Worm (Caenorhabditis elegans) whole organism, L1 larva: ENCODE data around the gene nhr-156.

Source experiments
- C04F5.9 ChIP-seq: sonication (generic microtip); optimal IDR thresholded peaks from 2 replicates; lab custom pipeline; 2016; ENCODE audit warnings: missing genetic modification characterization, missing compliant biosample characterization
- C34B4.2 ChIP-seq: sonication (generic microtip); optimal IDR thresholded peaks from 2 replicates; lab custom pipeline; 2017; ENCODE audit warnings: mild to moderate bottlenecking, missing genetic modification characterization, missing compliant biosample characterization
- Y116A8C.19 ChIP-seq: sonication (generic microtip); optimal IDR thresholded peaks from 2 replicates; lab custom pipeline; 2016; ENCODE audit warnings: missing compliant biosample characterization, missing genetic modification characterization, borderline replicate concordance
- aha-1 ChIP-seq: fragments of 150-350 bp; optimal IDR thresholded peaks from 2 replicates; lab custom pipeline; 2014; ENCODE audit warnings: missing biosample characterization, missing genetic modification characterization
- aly-2 ChIP-seq: fragments of 150-350 bp; optimal IDR thresholded peaks from 2 replicates; lab custom pipeline; 2014; ENCODE audit warnings: missing biosample characterization, missing genetic modification characterization
- blmp-1 ChIP-seq: fragments of 150-350 bp; optimal IDR thresholded peaks from 2 replicates; lab custom pipeline; 2014; ENCODE audit warnings: missing biosample characterization, missing genetic modification characterization
- ceh-8 ChIP-seq: fragments of 200-800 bp; sonication (Bioruptor generic); optimal IDR thresholded peaks from 2 replicates; lab custom pipeline; 2018; ENCODE audit warnings: mild to moderate bottlenecking, missing genetic modification characterization, moderate library complexity, missing compliant biosample characterization
- ceh-82 ChIP-seq, 3 experiments: fragments of 150-350 bp in 1 of 3; sonication (generic microtip) in 2 of 3; optimal IDR thresholded peaks; 2 replicates each; lab custom pipeline; 2014 to 2017; ENCODE audit warnings: missing biosample characterization in 3 of 3, missing genetic modification characterization in 3 of 3
- ceh-88 ChIP-seq: fragments of 200-800 bp; sonication (Bioruptor generic); IDR thresholded peaks from 2 replicates; pipeline ENCODE4 v1.3.6; 2022; ENCODE audit warnings: missing genetic modification characterization, missing compliant biosample characterization
- ces-1 ChIP-seq: fragments of 150-350 bp; optimal IDR thresholded peaks from 2 replicates; lab custom pipeline; 2014; ENCODE audit warnings: missing biosample characterization, missing genetic modification reagents, missing genetic modification characterization
- dpl-1 ChIP-seq, 3 experiments: fragments of 150-350 bp in 2 of 3; sonication (generic microtip) in 1 of 3; optimal IDR thresholded peaks; 2 replicates each; lab custom pipeline; 2014 to 2017; ENCODE audit warnings: missing biosample characterization in 3 of 3, missing genetic modification characterization in 3 of 3, missing genetic modification reagents in 3 of 3
- egl-13 ChIP-seq: sonication (generic microtip); optimal IDR thresholded peaks from 2 replicates; lab custom pipeline; 2016; ENCODE audit warnings: missing genotype, missing genetic modification reagents, missing genetic modification characterization, missing compliant biosample characterization
- egl-27 ChIP-seq, 2 experiments: fragments of 150-350 bp in 1 of 2; sonication (generic microtip); optimal IDR thresholded peaks; 3 replicates each; lab custom pipeline; 2017 to 2018; ENCODE audit warnings: missing biosample characterization in 2 of 2, missing genetic modification characterization in 2 of 2, missing genetic modification reagents in 2 of 2
- elt-2 ChIP-seq: sonication (generic microtip); optimal IDR thresholded peaks from 2 replicates; lab custom pipeline; 2016; ENCODE audit warnings: missing genetic modification characterization, mild to moderate bottlenecking, inconsistent platforms, missing compliant biosample characterization, missing genetic modification reagents
- elt-3 ChIP-seq, 6 experiments: fragments of 150-350 bp in 1 of 6; sonication (generic microtip); optimal IDR thresholded peaks; 2 replicates each; lab custom pipeline; 2017 to 2018; ENCODE audit warnings: missing biosample characterization in 6 of 6, missing genetic modification characterization in 6 of 6, inconsistent platforms in 1 of 6
- fkh-4 ChIP-seq: sonication (generic microtip); optimal IDR thresholded peaks from 2 replicates; lab custom pipeline; 2016; ENCODE audit warnings: missing compliant biosample characterization, missing genetic modification characterization, borderline replicate concordance
- lin-39 ChIP-seq: fragments of 150-350 bp; optimal IDR thresholded peaks from 2 replicates; lab custom pipeline; 2014; ENCODE audit warnings: missing biosample characterization, missing genetic modification reagents, missing genetic modification characterization
- lsy-2 ChIP-seq, 2 experiments: fragments of 150-350 bp; optimal IDR thresholded peaks; 2 replicates each; lab custom pipeline; 2014; ENCODE audit warnings: missing biosample characterization in 2 of 2, missing genetic modification characterization in 2 of 2
- mab-9 ChIP-seq: fragments of 200-800 bp; sonication (Bioruptor generic); IDR thresholded peaks from 2 replicates; pipeline ENCODE4 v1.3.6; 2022; ENCODE audit warnings: missing genetic modification reagents, missing genetic modification characterization, missing compliant biosample characterization
- mdl-1 ChIP-seq, 2 experiments: fragments of 150-350 bp; optimal IDR thresholded peaks; 2 replicates each; lab custom pipeline; 2014 to 2017; ENCODE audit warnings: missing biosample characterization in 2 of 2, missing genetic modification characterization in 2 of 2, inconsistent platforms in 1 of 2
- nhr-12 ChIP-seq: sonication (generic microtip); optimal IDR thresholded peaks from 2 replicates; lab custom pipeline; 2017; ENCODE audit warnings: missing biosample characterization, missing genetic modification characterization
- nhr-20 ChIP-seq: sonication (generic microtip); optimal IDR thresholded peaks from 2 replicates; lab custom pipeline; 2016; ENCODE audit warnings: mild to moderate bottlenecking, missing genetic modification characterization, missing compliant biosample characterization
- nhr-28 ChIP-seq: fragments of 150-350 bp; optimal IDR thresholded peaks from 2 replicates; lab custom pipeline; 2014; ENCODE audit warnings: missing biosample characterization, missing genetic modification characterization
- nhr-47 ChIP-seq: sonication (generic microtip); optimal IDR thresholded peaks from 2 replicates; lab custom pipeline; 2016; ENCODE audit warnings: mild to moderate bottlenecking, missing genetic modification characterization, moderate library complexity, missing compliant biosample characterization
- nhr-71 ChIP-seq: sonication (generic microtip); optimal IDR thresholded peaks from 2 replicates; lab custom pipeline; 2016; ENCODE audit warnings: mild to moderate bottlenecking, missing genetic modification characterization, moderate library complexity, missing compliant biosample characterization
- nhr-84 ChIP-seq: sonication (generic microtip); optimal IDR thresholded peaks from 2 replicates; lab custom pipeline; 2017; ENCODE audit warnings: missing biosample characterization, missing genetic modification characterization
- nhr-90 ChIP-seq: sonication (generic microtip); optimal IDR thresholded peaks from 2 replicates; lab custom pipeline; 2016; ENCODE audit warnings: mild to moderate bottlenecking, missing genetic modification characterization, missing compliant biosample characterization; ENCODE audit not compliant: poor library complexity
- pag-3 ChIP-seq: sonication (generic microtip); optimal IDR thresholded peaks from 2 replicates; lab custom pipeline; 2017; ENCODE audit warnings: missing genetic modification characterization, mild to moderate bottlenecking, missing compliant biosample characterization, antibody characterized with exemption, borderline replicate concordance; ENCODE audit not compliant: insufficient read depth
- pqm-1 ChIP-seq: sonication (generic microtip); optimal IDR thresholded peaks from 3 replicates; lab custom pipeline; 2017; ENCODE audit warnings: missing biosample characterization, missing genetic modification characterization
- skn-1 ChIP-seq: fragments of 150-350 bp; optimal IDR thresholded peaks from 2 replicates; lab custom pipeline; 2014; ENCODE audit warnings: missing biosample characterization, missing genetic modification characterization
- snpc-4 ChIP-seq: fragments of 150-350 bp; optimal IDR thresholded peaks from 2 replicates; lab custom pipeline; 2014; ENCODE audit warnings: missing biosample characterization, missing genetic modification characterization
- snu-23 ChIP-seq: sonication (generic microtip); optimal IDR thresholded peaks from 2 replicates; lab custom pipeline; 2016; ENCODE audit warnings: missing genetic modification characterization, missing compliant biosample characterization
- sox-4 ChIP-seq: sonication (generic microtip); optimal IDR thresholded peaks from 2 replicates; lab custom pipeline; 2016; ENCODE audit warnings: missing genetic modification characterization, missing compliant biosample characterization
- unc-30 ChIP-seq: sonication (generic microtip); optimal IDR thresholded peaks from 2 replicates; lab custom pipeline; 2017; ENCODE audit warnings: missing biosample characterization, missing genetic modification characterization
- unc-62 ChIP-seq: fragments of 150-350 bp; optimal IDR thresholded peaks from 2 replicates; lab custom pipeline; 2014; ENCODE audit warnings: missing biosample characterization, missing genetic modification reagents, missing genetic modification characterization
- xbp-1 ChIP-seq: sonication (generic microtip); optimal IDR thresholded peaks from 2 replicates; lab custom pipeline; 2016; ENCODE audit warnings: missing genetic modification characterization, missing compliant biosample characterization
- zag-1 ChIP-seq: fragments of 150-350 bp; optimal IDR thresholded peaks from 2 replicates; lab custom pipeline; 2014; ENCODE audit warnings: missing biosample characterization, missing genetic modification characterization
- ztf-4 ChIP-seq: fragments of 150-350 bp; optimal IDR thresholded peaks from 2 replicates; lab custom pipeline; 2014; ENCODE audit warnings: missing biosample characterization, missing genetic modification characterization

Gene nhr-156

DNA sequence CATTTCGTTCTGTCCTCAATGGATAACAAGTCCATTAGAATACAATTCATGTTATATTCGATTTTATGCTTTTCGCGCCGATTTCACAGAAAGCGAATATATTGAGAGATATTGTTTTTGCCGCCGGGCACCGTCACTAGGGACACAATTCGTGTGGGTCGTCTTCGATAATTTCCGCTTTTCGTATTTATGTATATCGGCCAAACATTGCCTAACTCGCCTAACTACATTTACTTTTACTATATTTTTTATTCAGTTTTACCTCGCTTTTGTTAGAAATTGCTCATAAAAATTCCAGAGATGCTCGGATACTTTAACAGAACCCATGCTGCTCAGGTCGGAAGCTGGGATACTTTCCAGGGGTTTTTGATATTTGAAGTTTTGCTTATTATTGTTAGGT is 11.2 kb upstream of the nhr-156 start, which contains the start of gene sre-9:
Gene sre-9 (plus strand): TSS at position 301 of the 400 bp plus-strand sequence.
- TF ChIP-seq nhr-47, result no peak
- TF ChIP-seq mdl-1 (tag; optimal IDR thresholded peaks at IDR 0.05; lab: Kevin White, UChicago), result no peak
- no peak for TF ChIP-seq pag-3
- TF ChIP-seq nhr-71, result no peak
- no peak for TF ChIP-seq lsy-2 (tag; optimal IDR thresholded peaks at IDR 0.05; lab: Kevin White, UChicago)
- TF ChIP-seq aly-2, result no peak
- TF ChIP-seq nhr-90 (tag; lab: Kevin White, UChicago), result no peak
- no peak for TF ChIP-seq C04F5.9 (tag; lab: Kevin White, UChicago)
- no peak for TF ChIP-seq zag-1
- no peak for TF ChIP-seq dpl-1 (GFP tag; optimal IDR thresholded peaks at IDR 0.05; lab: Kevin White, UChicago)
- no peak for TF ChIP-seq ces-1 (GFP tag; lab: Kevin White, UChicago)
- TF ChIP-seq ceh-88 (GFP tag; lab: Robert Waterston, UW), result no peak
- TF ChIP-seq unc-30 (tag; lab: Kevin White, UChicago), result no peak
- TF ChIP-seq snpc-4 (tag; lab: Kevin White, UChicago), result no peak
- no peak for TF ChIP-seq xbp-1 (tag; lab: Kevin White, UChicago)
- no peak for TF ChIP-seq nhr-20
- TF ChIP-seq elt-3 (tag; optimal IDR thresholded peaks at IDR 0.05; lab: Kevin White, UChicago), result no peak

DNA sequence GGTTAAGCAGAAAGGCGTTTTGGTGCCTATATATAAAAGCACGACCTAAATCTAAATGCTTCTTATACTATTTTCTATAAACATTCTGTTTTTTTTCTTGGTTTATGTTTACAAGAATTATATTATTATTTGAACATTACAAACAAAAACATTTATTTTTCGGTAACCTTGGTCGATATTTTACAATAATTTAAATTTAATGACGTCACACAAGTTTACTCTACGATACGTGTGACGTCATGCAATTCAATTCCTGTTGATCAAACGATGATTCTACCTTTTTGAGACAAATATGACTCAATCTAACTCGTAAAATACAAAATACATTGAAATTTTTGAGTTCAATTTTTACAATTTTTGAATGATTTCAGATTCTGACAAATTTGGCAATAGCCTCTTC is 9.9 kb upstream of the nhr-156 start:
- TF ChIP-seq C34B4.2, result no peak
- no peak for TF ChIP-seq nhr-12 (tag; lab: Kevin White, UChicago)
- TF ChIP-seq snpc-4 (tag; lab: Kevin White, UChicago), result no peak
- TF ChIP-seq mab-9 (GFP tag; lab: Robert Waterston, UW), result no peak
- TF ChIP-seq elt-2, result no peak
- TF ChIP-seq fkh-4 (tag; lab: Kevin White, UChicago), result no peak
- no peak for TF ChIP-seq ceh-8 (GFP tag; lab: Kevin White, UChicago)
- TF ChIP-seq pqm-1, result no peak
- TF ChIP-seq, all 84 proteins: peak for 0

DNA sequence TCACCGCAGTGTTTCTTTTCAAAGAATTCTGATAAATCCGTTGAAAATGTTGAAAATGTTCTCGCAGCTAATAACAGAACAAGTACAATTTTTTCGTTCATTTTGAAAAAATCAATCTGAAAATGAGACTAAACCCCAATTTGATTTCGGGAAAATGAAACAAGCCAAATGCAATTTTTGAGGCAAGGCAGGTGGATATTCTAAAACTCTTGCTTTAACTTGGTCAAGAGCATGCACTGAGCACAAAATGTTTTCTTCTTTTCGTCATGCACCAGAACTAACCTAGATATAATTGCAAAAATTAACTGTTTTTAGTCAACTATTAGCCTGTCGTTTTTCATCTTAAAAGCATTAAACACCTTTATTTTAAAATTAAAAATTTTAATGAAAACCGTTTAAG is 5.8 kb upstream of the nhr-156 start, which contains the start of gene irld-22:
Gene irld-22 (minus strand): TSS at position 101 of the 400 bp plus-strand sequence.
- TF ChIP-seq Y116A8C.19 (tag; lab: Kevin White, UChicago) (no peak), fkh-4 (tag; lab: Kevin White, UChicago) (no peak), skn-1 (tag; lab: Kevin White, UChicago) (no peak), snu-23 (GFP tag; lab: Kevin White, UChicago) (no peak), nhr-84 (tag; lab: Kevin White, UChicago) (no peak), lin-39 (tag; lab: Kevin White, UChicago) (no peak), nhr-47 (no peak), sox-4 (tag; lab: Kevin White, UChicago) (no peak), aha-1 (tag; lab: Kevin White, UChicago) (no peak), ztf-4 (tag; lab: Kevin White, UChicago) (no peak), unc-30 (tag; lab: Kevin White, UChicago) (no peak), dpl-1 (GFP tag; optimal IDR thresholded peaks at IDR 0.05; lab: Kevin White, UChicago) (no peak), ceh-82 (tag; optimal IDR thresholded peaks at IDR 0.05; lab: Kevin White, UChicago) (no peak)

DNA sequence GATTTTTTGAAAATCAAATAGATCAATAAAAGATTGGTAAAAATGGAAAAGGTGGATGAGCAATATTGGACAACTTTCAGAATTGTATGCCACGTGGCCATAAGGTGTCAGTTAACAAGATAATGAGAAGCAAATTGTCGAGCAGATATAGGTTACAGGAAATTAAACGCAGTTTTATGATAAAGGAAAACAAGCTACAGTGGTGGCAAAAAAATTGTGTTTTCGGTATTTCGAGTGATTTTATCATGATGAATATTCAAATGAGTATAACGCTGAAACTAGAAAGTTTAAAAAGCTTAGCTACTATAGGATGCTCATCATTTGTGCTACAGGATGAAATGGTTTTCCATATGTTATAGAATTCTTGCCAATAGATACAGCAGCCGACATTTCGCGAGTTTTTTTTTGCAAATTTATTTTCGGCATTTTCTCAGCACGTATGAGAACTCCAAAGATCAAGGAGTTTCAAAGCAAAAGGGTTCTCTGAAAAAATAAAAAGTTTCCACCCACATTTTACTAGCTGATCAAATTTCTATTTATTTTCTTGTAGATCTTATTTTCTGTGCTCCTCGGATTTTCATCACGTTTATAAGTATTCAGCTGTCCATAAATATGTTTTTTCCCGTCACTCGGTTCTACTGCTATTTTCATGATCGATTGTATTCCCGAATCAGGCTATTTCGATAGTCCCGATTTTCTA is 3.3 kb upstream of the nhr-156 start, which contains the start of the genes str-229 and srh-190:
Gene str-229 (minus strand): TSS at position 101 of the 700 bp plus-strand sequence.
Gene srh-190 (plus strand): TSS at position 650 of the 700 bp plus-strand sequence.
- TF ChIP-seq nhr-28 (no peak), elt-2 (no peak), ceh-8 (GFP tag; lab: Kevin White, UChicago) (no peak), egl-13 (tag; lab: Kevin White, UChicago) (no peak), snpc-4 (tag; lab: Kevin White, UChicago) (no peak), blmp-1 (tag; lab: Kevin White, UChicago) (no peak), pag-3 (no peak), aha-1 (tag; lab: Kevin White, UChicago) (no peak), Y116A8C.19 (tag; lab: Kevin White, UChicago) (no peak), unc-62 (GFP tag; lab: Kevin White, UChicago) (no peak), aly-2 (no peak), egl-27 (tag; optimal IDR thresholded peaks at IDR 0.05; lab: Kevin White, UChicago) (no peak)
